Fruit fly (Drosophila melanogaster) whole organism, embryonic: ENCODE measurements around the gene CG6149.

Experiments
- ATbp ChIP-seq: fragments of 200-800 bp; sonication (Bioruptor generic); optimal IDR thresholded peaks from 2 replicates; lab custom pipeline; 2017; ENCODE audit warnings: missing biosample characterization, mild to moderate bottlenecking, missing genetic modification characterization, missing genetic modification reagents
- Ada2b ChIP-seq: fragments of 200-800 bp; sonication (Bioruptor generic); IDR thresholded peaks from 2 replicates; pipeline ENCODE4 v1.3.6; 2022; ENCODE audit warnings: missing biosample characterization, missing genetic modification characterization
- Adf1 ChIP-seq: fragments of 200-800 bp; sonication (Bioruptor generic); IDR thresholded peaks from 2 replicates; pipeline ENCODE4 v1.3.6; 2022; ENCODE audit warnings: missing biosample characterization, missing genetic modification characterization
- Atf6 ChIP-seq: fragments of 200-800 bp; sonication (Bioruptor generic); IDR thresholded peaks from 2 replicates; pipeline ENCODE4 v1.3.6; 2022; ENCODE audit warnings: missing biosample characterization, missing genetic modification characterization
- B-H1 ChIP-seq: fragments of 200-800 bp; sonication (Bioruptor generic); IDR thresholded peaks from 3 replicates; pipeline ENCODE4 v1.3.6; 2022; ENCODE audit warnings: missing biosample characterization, missing genetic modification characterization
- Blimp-1 ChIP-seq: fragments of 200-800 bp; sonication (Bioruptor generic); optimal IDR thresholded peaks from 3 replicates; lab custom pipeline; 2018; ENCODE audit warnings: missing biosample characterization, missing genetic modification characterization, mild to moderate bottlenecking, moderate library complexity, missing genetic modification reagents
- CG10209 ChIP-seq: fragments of 200-800 bp; sonication (Bioruptor generic); optimal IDR thresholded peaks from 3 replicates; lab custom pipeline; 2017; ENCODE audit warnings: missing biosample characterization, mild to moderate bottlenecking, missing genetic modification characterization, missing genetic modification reagents
- CG14710 ChIP-seq: fragments of 200-800 bp; sonication (Bioruptor generic); optimal IDR thresholded peaks from 3 replicates; lab custom pipeline; 2019; ENCODE audit warnings: missing biosample characterization, mild to moderate bottlenecking, missing genetic modification characterization, moderate library complexity
- CG15269 ChIP-seq: fragments of 200-800 bp; sonication (Bioruptor generic); optimal IDR thresholded peaks from 2 replicates; lab custom pipeline; 2018; ENCODE audit warnings: missing biosample characterization, mild to moderate bottlenecking, missing genetic modification characterization, moderate library complexity
- CG17328 ChIP-seq: fragments of 200-800 bp; sonication (Bioruptor generic); IDR thresholded peaks from 2 replicates; pipeline ENCODE4 v1.3.6; 2022; ENCODE audit warnings: missing biosample characterization, missing genetic modification characterization
- CG2712 ChIP-seq: fragments of 200-800 bp; optimal IDR thresholded peaks from 3 replicates; lab custom pipeline; 2019; ENCODE audit warnings: missing biosample characterization, mild to moderate bottlenecking, missing genetic modification characterization, moderate library complexity
- CG30403 ChIP-seq: fragments of 200-800 bp; sonication (Bioruptor generic); optimal IDR thresholded peaks from 3 replicates; lab custom pipeline; 2016; ENCODE audit warnings: missing biosample characterization, missing genetic modification characterization
- CG32772 ChIP-seq: fragments of 200-800 bp; sonication (Bioruptor generic); IDR thresholded peaks from 2 replicates; pipeline ENCODE4 v1.3.6; 2022; ENCODE audit warnings: missing biosample characterization, missing genetic modification characterization
- CG3281 ChIP-seq: fragments of 200-800 bp; sonication (Bioruptor generic); optimal IDR thresholded peaks from 3 replicates; lab custom pipeline; 2017; ENCODE audit warnings: missing biosample characterization, mild to moderate bottlenecking, missing genetic modification characterization
- CG3847 ChIP-seq: fragments of 200-800 bp; sonication (Bioruptor generic); IDR thresholded peaks from 2 replicates; pipeline ENCODE4 v1.3.6; 2022; ENCODE audit warnings: missing biosample characterization, missing genetic modification characterization
- CG4820 ChIP-seq: fragments of 200-800 bp; sonication (Bioruptor generic); optimal IDR thresholded peaks from 3 replicates; lab custom pipeline; 2016; ENCODE audit warnings: missing biosample characterization, missing genetic modification characterization
- CG5180 ChIP-seq: fragments of 200-800 bp; sonication (Bioruptor generic); optimal IDR thresholded peaks from 3 replicates; lab custom pipeline; 2017; ENCODE audit warnings: missing biosample characterization, missing genetic modification characterization, mild to moderate bottlenecking, moderate library complexity, missing genetic modification reagents
- CG6765 ChIP-seq: fragments of 200-800 bp; sonication (Bioruptor generic); optimal IDR thresholded peaks from 3 replicates; lab custom pipeline; 2017; ENCODE audit warnings: missing biosample characterization, mild to moderate bottlenecking, missing genetic modification characterization
- CG6813 ChIP-seq: fragments of 200-800 bp; sonication (Bioruptor generic); optimal IDR thresholded peaks from 2 replicates; lab custom pipeline; 2017; ENCODE audit warnings: missing biosample characterization, missing genetic modification characterization, mild to moderate bottlenecking, moderate library complexity, missing genetic modification reagents
- CG9727 ChIP-seq: fragments of 200-800 bp; sonication (Bioruptor generic); optimal IDR thresholded peaks from 3 replicates; lab custom pipeline; 2017; ENCODE audit warnings: missing biosample characterization, mild to moderate bottlenecking, missing genetic modification characterization
- CTCF ChIP-seq: fragments of 200-800 bp; sonication (Bioruptor generic); optimal IDR thresholded peaks from 2 replicates; lab custom pipeline; 2017; ENCODE audit warnings: missing biosample characterization, mild to moderate bottlenecking, missing genetic modification characterization, moderate library complexity
- Dip3 ChIP-seq: fragments of 200-800 bp; sonication (Bioruptor generic); optimal IDR thresholded peaks from 3 replicates; lab custom pipeline; 2016; ENCODE audit warnings: missing biosample characterization, missing genetic modification characterization
- Drgx ChIP-seq: fragments of 200-800 bp; sonication (Bioruptor generic); IDR thresholded peaks from 2 replicates; pipeline ENCODE4 v1.3.6; 2022; ENCODE audit warnings: missing biosample characterization, missing genetic modification characterization
- Eip74EF ChIP-seq, 2 experiments: fragments of 200-800 bp in 1 of 2; fragments of >200 bp in 1 of 2; sonication (Bioruptor generic) in 1 of 2; optimal IDR thresholded peaks; 2 replicates each; lab custom pipeline; 2017 to 2019; ENCODE audit warnings: missing biosample characterization in 2 of 2, missing genetic modification characterization in 2 of 2, mild to moderate bottlenecking in 1 of 2, moderate library complexity in 1 of 2
- Fer1 ChIP-seq: fragments of 200-800 bp; sonication (Bioruptor generic); optimal IDR thresholded peaks from 2 replicates; lab custom pipeline; 2017; ENCODE audit warnings: missing biosample characterization, mild to moderate bottlenecking, missing genetic modification characterization
- Fer3 ChIP-seq: fragments of 200-800 bp; sonication (Bioruptor generic); optimal IDR thresholded peaks from 2 replicates; lab custom pipeline; 2018; ENCODE audit warnings: missing biosample characterization, mild to moderate bottlenecking, missing genetic modification characterization, moderate library complexity
- Meics ChIP-seq: fragments of 200-800 bp; sonication (Bioruptor generic); optimal IDR thresholded peaks from 2 replicates; lab custom pipeline; 2017; ENCODE audit warnings: missing biosample characterization, mild to moderate bottlenecking, missing genetic modification characterization
- Pdp1 ChIP-seq, 2 experiments: fragments of 200-800 bp; sonication (Bioruptor generic); optimal IDR thresholded peaks; 3 replicates each; lab custom pipeline; 2016; ENCODE audit warnings: missing biosample characterization in 2 of 2, missing genetic modification characterization in 2 of 2, mild to moderate bottlenecking in 1 of 2, moderate library complexity in 1 of 2
- Ptx1 ChIP-seq: fragments of 200-800 bp; sonication (Bioruptor generic); IDR thresholded peaks from 2 replicates; pipeline ENCODE4 v1.3.6; 2022; ENCODE audit warnings: missing biosample characterization, missing genetic modification characterization
- Scr ChIP-seq: fragments of 200-800 bp; sonication (Bioruptor generic); IDR thresholded peaks from 2 replicates; pipeline ENCODE4 v1.3.6; 2022; ENCODE audit warnings: missing biosample characterization, missing genetic modification characterization; ENCODE audit not compliant: partially characterized antibody
- Xbp1 ChIP-seq: fragments of 200-800 bp; sonication (Bioruptor generic); optimal IDR thresholded peaks from 3 replicates; lab custom pipeline; 2016; ENCODE audit warnings: missing biosample characterization, mild to moderate bottlenecking, missing genetic modification characterization
- abd-A ChIP-seq: fragments of 200-800 bp; sonication (Bioruptor generic); optimal IDR thresholded peaks from 3 replicates; lab custom pipeline; 2019; ENCODE audit warnings: missing biosample characterization, mild to moderate bottlenecking, missing genetic modification characterization, moderate library complexity
- al ChIP-seq: fragments of 200-800 bp; sonication (Bioruptor generic); IDR thresholded peaks from 2 replicates; pipeline ENCODE4 v1.3.6; 2022; ENCODE audit warnings: missing biosample characterization, missing genetic modification characterization
- bsh ChIP-seq, 2 experiments: fragments of 200-800 bp; sonication (Bioruptor generic); optimal IDR thresholded peaks; 2 replicates each; lab custom pipeline; 2017 to 2018; ENCODE audit warnings: mild to moderate bottlenecking in 2 of 2, missing biosample characterization in 2 of 2, missing genetic modification characterization in 2 of 2, moderate library complexity in 1 of 2
- caup ChIP-seq: fragments of 200-800 bp; sonication (Bioruptor generic); optimal IDR thresholded peaks from 3 replicates; lab custom pipeline; 2017; ENCODE audit warnings: missing biosample characterization, mild to moderate bottlenecking, missing genetic modification characterization, moderate library complexity; ENCODE audit not compliant: severe bottlenecking
- chif ChIP-seq, 2 experiments: fragments of 200-800 bp; sonication (Bioruptor generic); optimal IDR thresholded peaks; 3 replicates each; lab custom pipeline; 2016; ENCODE audit warnings: missing biosample characterization in 2 of 2, missing genetic modification characterization in 2 of 2
- hkb ChIP-seq, 2 experiments: fragments of 200-800 bp in 1 of 2; fragments of >200 bp in 1 of 2; sonication (Bioruptor generic) in 1 of 2; IDR thresholded peaks in 1 of 2; optimal IDR thresholded peaks in 1 of 2; 2 replicates each; pipeline versions ENCODE4 v1.3.6 to Lab custom; 2017 to 2022; ENCODE audit warnings: missing biosample characterization in 1 of 2, missing genetic modification characterization in 1 of 2
- nom ChIP-seq: fragments of 200-800 bp; sonication (Bioruptor generic); optimal IDR thresholded peaks from 2 replicates; lab custom pipeline; 2017; ENCODE audit warnings: missing biosample characterization, missing genetic modification characterization, mild to moderate bottlenecking, moderate library complexity, missing genetic modification reagents
- odd ChIP-seq: fragments of 200-800 bp; sonication (Bioruptor generic); optimal IDR thresholded peaks from 2 replicates; lab custom pipeline; 2017; ENCODE audit warnings: missing biosample characterization, mild to moderate bottlenecking, missing genetic modification characterization
- org-1 ChIP-seq: fragments of 200-800 bp; sonication (Bioruptor generic); optimal IDR thresholded peaks from 2 replicates; lab custom pipeline; 2017; ENCODE audit warnings: missing biosample characterization, missing genetic modification characterization
- phol ChIP-seq: fragments of 200-800 bp; sonication (Bioruptor generic); optimal IDR thresholded peaks from 3 replicates; lab custom pipeline; 2018; ENCODE audit warnings: missing biosample characterization, mild to moderate bottlenecking, missing genetic modification characterization, moderate library complexity
- prd ChIP-seq, 3 experiments: fragments of >200 bp in 2 of 3; fragments of 200-800 bp in 1 of 3; sonication (Bioruptor generic) in 1 of 3; optimal IDR thresholded peaks in 2 of 3; IDR thresholded peaks in 1 of 3; 2 replicates in 2 of 3; 3 replicates in 1 of 3; pipeline versions ENCODE4 v1.3.6 to Lab custom; 2017 to 2022; ENCODE audit warnings: missing biosample characterization in 1 of 3, missing genetic modification characterization in 1 of 3
- ranshi ChIP-seq: fragments of 200-800 bp; sonication (Bioruptor generic); IDR thresholded peaks from 2 replicates; pipeline ENCODE4 v1.3.6; 2022; ENCODE audit warnings: missing biosample characterization, missing genetic modification characterization
- row ChIP-seq: fragments of 200-800 bp; sonication (Bioruptor generic); IDR thresholded peaks from 3 replicates; pipeline ENCODE4 v1.3.6; 2022; ENCODE audit warnings: missing biosample characterization, missing genetic modification characterization
- sug ChIP-seq: fragments of 200-800 bp; optimal IDR thresholded peaks from 2 replicates; lab custom pipeline; 2019; ENCODE audit warnings: missing biosample characterization, mild to moderate bottlenecking, missing genetic modification characterization, moderate library complexity
- tin ChIP-seq: fragments of 200-800 bp; sonication (Bioruptor generic); optimal IDR thresholded peaks from 3 replicates; lab custom pipeline; 2016; ENCODE audit warnings: missing biosample characterization, missing genetic modification characterization
- trem ChIP-seq: fragments of 200-800 bp; optimal IDR thresholded peaks from 3 replicates; lab custom pipeline; 2019; ENCODE audit warnings: missing biosample characterization, mild to moderate bottlenecking, missing genetic modification characterization, moderate library complexity
- unpg ChIP-seq: fragments of 200-800 bp; sonication (Bioruptor generic); optimal IDR thresholded peaks from 3 replicates; lab custom pipeline; 2018; ENCODE audit warnings: missing biosample characterization, mild to moderate bottlenecking, missing genetic modification characterization, moderate library complexity
- zen ChIP-seq: fragments of 200-800 bp; sonication (Bioruptor generic); optimal IDR thresholded peaks from 3 replicates; lab custom pipeline; 2018; ENCODE audit warnings: missing biosample characterization, mild to moderate bottlenecking, missing genetic modification characterization, moderate library complexity

The CG6149 gene

dm6 chr3L:11484483-11484882 lies 49.2 kb upstream of the CG6149 start (continued):
- TF ChIP-seq hkb (optimal IDR thresholded peaks at IDR 0.05; lab: Kevin White, UChicago) (no peak), hkb (GFP tag; IDR thresholded peaks at IDR 0.05; lab: Robert Waterston, UW) (peak; percentile 6; the same call in 1 of the 2 replicates), Atf6 (GFP tag; lab: Robert Waterston, UW) (no peak), al (no peak), CG5180 (peak; percentile 21), tin (GFP tag; lab: Kevin White, UChicago) (peak; percentile 52), ranshi (GFP tag; lab: Robert Waterston, UW) (no peak), CG6813 (GFP tag; lab: Kevin White, UChicago) (peak; percentile 20), zen (tag; lab: Kevin White, UChicago) (no peak), bsh (GFP tag; optimal IDR thresholded peaks at IDR 0.05; lab: Kevin White, UChicago) (peak in 1 of 2 experiments; percentile 20), Fer3 (tag; lab: Kevin White, UChicago) (peak; percentile 39), Drgx (GFP tag; lab: Robert Waterston, UW) (no peak), abd-A (tag; lab: Kevin White, UChicago) (no peak), CG3281 (peak; percentile 45), Ptx1 (GFP tag; lab: Robert Waterston, UW) (peak; percentile 33; the same call in 1 of the 2 replicates), unpg (peak; percentile 12), odd (GFP tag; lab: Kevin White, UChicago) (no peak), B-H1 (GFP tag; lab: Robert Waterston, UW) (no peak), CG9727 (GFP tag; lab: Kevin White, UChicago) (peak; percentile 46), Fer1 (GFP tag; lab: Kevin White, UChicago) (peak; percentile 56), CG30403 (GFP tag; lab: Kevin White, UChicago) (peak; percentile 33), CG6765 (GFP tag; lab: Kevin White, UChicago) (peak; percentile 43), caup (GFP tag; lab: Kevin White, UChicago) (peak; percentile 38), ATbp (peak; percentile 10), Scr (GFP tag; lab: Robert Waterston, UW) (no peak), CG32772 (no peak), Dip3 (GFP tag; lab: Kevin White, UChicago) (no peak), CG4820 (GFP tag; lab: Kevin White, UChicago) (peak; percentile 42), sug (no peak), CG15269 (tag; lab: Kevin White, UChicago) (peak; percentile 18), Eip74EF (GFP tag; optimal IDR thresholded peaks at IDR 0.05; lab: Kevin White, UChicago) (peak in 1 of 2 experiments; percentile 33), CG3847 (GFP tag; lab: Robert Waterston, UW) (no peak), Xbp1 (no peak), trem (tag; lab: Kevin White, UChicago) (no peak), Pdp1 (GFP tag; optimal IDR thresholded peaks at IDR 0.05; lab: Kevin White, UChicago) (peak in 1 of 2 experiments; percentile 9), CG14710 (peak; percentile 22), phol (peak; percentile 64), Blimp-1 (GFP tag; lab: Kevin White, UChicago) (peak; percentile 59), chif (GFP tag; optimal IDR thresholded peaks at IDR 0.05; lab: Kevin White, UChicago) (no peak), Ada2b (0 out of 2 replicates have a peak, but pooled peaks have one; percentile 15), org-1 (GFP tag; lab: Kevin White, UChicago) (peak; percentile 11), prd (optimal IDR thresholded peaks at IDR 0.05; lab: Kevin White, UChicago) (no peak), prd (GFP tag; IDR thresholded peaks at IDR 0.05; lab: Robert Waterston, UW) (peak; percentile 56), CTCF (GFP tag; lab: Kevin White, UChicago) (peak; percentile 10), Meics (GFP tag; lab: Kevin White, UChicago) (peak; percentile 49), CG17328 (GFP tag; lab: Robert Waterston, UW) (0 out of 2 replicates have a peak, but pooled peaks have one; percentile 9), row (GFP tag; lab: Robert Waterston, UW) (peak; percentile 53), CG10209 (peak; percentile 6), Adf1 (no peak), nom (GFP tag; lab: Kevin White, UChicago) (no peak), CG2712 (tag; lab: Kevin White, UChicago) (peak; percentile 27)
